Fruit fly (Drosophila melanogaster) whole organism, pupa: ENCODE data around the gene CG13476.

Experiments
- CG10348 ChIP-seq: fragments of 200-800 bp; sonication (Bioruptor generic); IDR thresholded peaks from 2 replicates; pipeline ENCODE4 v1.3.6; 2022; ENCODE audit warnings: missing biosample characterization, missing genetic modification characterization
- CG12605 ChIP-seq: fragments of 200-800 bp; sonication (Bioruptor generic); IDR thresholded peaks from 2 replicates; pipeline ENCODE4 v1.3.6; 2022; ENCODE audit warnings: missing biosample characterization, missing genetic modification characterization
- CG13204 ChIP-seq: fragments of 200-800 bp; sonication (Bioruptor generic); optimal IDR thresholded peaks from 2 replicates; lab custom pipeline; 2018; ENCODE audit warnings: missing biosample characterization, mild to moderate bottlenecking, missing genetic modification characterization, moderate library complexity
- CG14655 ChIP-seq: fragments of 200-800 bp; sonication (Bioruptor generic); optimal IDR thresholded peaks from 3 replicates; lab custom pipeline; 2017; ENCODE audit warnings: mild to moderate bottlenecking, missing biosample characterization, missing genetic modification reagents, missing genetic modification characterization
- CG15710 ChIP-seq: fragments of 200-800 bp; sonication (Bioruptor generic); optimal IDR thresholded peaks from 2 replicates; lab custom pipeline; 2018; ENCODE audit warnings: missing biosample characterization, mild to moderate bottlenecking, missing genetic modification characterization, moderate library complexity
- CG17806 ChIP-seq: fragments of 200-800 bp; sonication (Bioruptor generic); optimal IDR thresholded peaks from 2 replicates; lab custom pipeline; 2018; ENCODE audit warnings: missing biosample characterization, mild to moderate bottlenecking, missing genetic modification characterization, moderate library complexity
- CG32121 ChIP-seq: fragments of 200-800 bp; sonication (Bioruptor generic); IDR thresholded peaks from 2 replicates; pipeline ENCODE4 v1.3.6; 2022; ENCODE audit warnings: missing biosample characterization, missing genetic modification characterization
- CG34367 ChIP-seq: fragments of 200-800 bp; sonication (Bioruptor generic); optimal IDR thresholded peaks from 2 replicates; lab custom pipeline; 2018; ENCODE audit warnings: missing biosample characterization, mild to moderate bottlenecking, missing genetic modification characterization
- CG4496 ChIP-seq: fragments of 200-800 bp; sonication (Bioruptor generic); IDR thresholded peaks from 3 replicates; pipeline ENCODE4 v1.3.6; 2022; ENCODE audit warnings: missing biosample characterization, missing genetic modification characterization
- CG8159 ChIP-seq: fragments of 200-800 bp; sonication (Bioruptor generic); optimal IDR thresholded peaks from 3 replicates; lab custom pipeline; 2018; ENCODE audit warnings: missing biosample characterization, mild to moderate bottlenecking, missing genetic modification characterization, moderate library complexity
- CG8301 ChIP-seq: fragments of 200-800 bp; sonication (Bioruptor generic); optimal IDR thresholded peaks from 2 replicates; lab custom pipeline; 2018; ENCODE audit warnings: missing biosample characterization, mild to moderate bottlenecking, missing genetic modification characterization
- CG9948 ChIP-seq: fragments of 200-800 bp; sonication (Bioruptor generic); optimal IDR thresholded peaks from 2 replicates; lab custom pipeline; 2018; ENCODE audit warnings: missing biosample characterization, mild to moderate bottlenecking, missing genetic modification characterization, moderate library complexity
- D1 ChIP-seq: fragments of 200-800 bp; sonication (Bioruptor generic); optimal IDR thresholded peaks from 2 replicates; lab custom pipeline; 2018; ENCODE audit warnings: missing biosample characterization, mild to moderate bottlenecking, missing genetic modification characterization, moderate library complexity
- EcR ChIP-seq: fragments of 200-800 bp; sonication (Bioruptor generic); optimal IDR thresholded peaks from 3 replicates; lab custom pipeline; 2019; ENCODE audit warnings: missing biosample characterization, missing genetic modification characterization, mild to moderate bottlenecking, moderate library complexity, missing genetic modification reagents
- Ets98B ChIP-seq: fragments of 200-800 bp; sonication (Bioruptor generic); IDR thresholded peaks from 2 replicates; pipeline ENCODE4 v1.3.6; 2022; ENCODE audit warnings: missing biosample characterization, missing genetic modification characterization
- Pif1A ChIP-seq: fragments of 200-800 bp; sonication (Bioruptor generic); optimal IDR thresholded peaks from 3 replicates; lab custom pipeline; 2016; ENCODE audit warnings: missing biosample characterization, missing genetic modification characterization
- Pif1B ChIP-seq: fragments of 200-800 bp; sonication (Bioruptor generic); optimal IDR thresholded peaks from 3 replicates; lab custom pipeline; 2016; ENCODE audit warnings: missing biosample characterization, missing genetic modification characterization
- Snoo ChIP-seq: fragments of 200-800 bp; sonication (Bioruptor generic); optimal IDR thresholded peaks from 3 replicates; lab custom pipeline; 2017; ENCODE audit warnings: missing biosample characterization, mild to moderate bottlenecking, missing genetic modification characterization, inconsistent platforms
- fd96Ca ChIP-seq: fragments of 200-800 bp; sonication (Bioruptor generic); IDR thresholded peaks from 3 replicates; pipeline ENCODE4 v1.3.6; 2022; ENCODE audit warnings: missing biosample characterization, missing genetic modification characterization
- gl ChIP-seq: fragments of 200-800 bp; sonication (Bioruptor generic); optimal IDR thresholded peaks from 2 replicates; lab custom pipeline; 2018; ENCODE audit warnings: missing biosample characterization, mild to moderate bottlenecking, missing genetic modification characterization
- rn ChIP-seq: fragments of 200-800 bp; sonication (Bioruptor generic); IDR thresholded peaks from 2 replicates; pipeline ENCODE4 v1.3.6; 2022; ENCODE audit warnings: missing biosample characterization, missing genetic modification characterization

Gene CG13476

dm6 chr3L:14733417-14733816 is 28.2 kb downstream of the CG13476 start, which contains the start of gene CG13471:
CG13471 (minus strand) TSS chr3L:14733517.
- TF ChIP-seq Pif1B (GFP tag; lab: Kevin White, UChicago) (no peak), Ets98B (GFP tag; lab: Robert Waterston, UW) (no peak), CG9948 (tag; lab: Kevin White, UChicago) (no peak), Snoo (tag; lab: Kevin White, UChicago) (no peak), fd96Ca (GFP tag; lab: Robert Waterston, UW) (no peak), CG8301 (no peak), CG14655 (GFP tag; lab: Kevin White, UChicago) (no peak), CG17806 (no peak), CG4496 (no peak), rn (GFP tag; lab: Robert Waterston, UW) (no peak), Pif1A (no peak), EcR (GFP tag; lab: Kevin White, UChicago) (no peak), CG32121 (GFP tag; lab: Robert Waterston, UW) (no peak), CG8159 (tag; lab: Kevin White, UChicago) (no peak), gl (tag; lab: Kevin White, UChicago) (no peak), CG12605 (GFP tag; lab: Robert Waterston, UW) (no peak), CG13204 (GFP tag; lab: Kevin White, UChicago) (no peak), D1 (tag; lab: Kevin White, UChicago) (no peak), CG15710 (tag; lab: Kevin White, UChicago) (no peak)

- TF ChIP-seq CG9948 (tag; lab: Kevin White, UChicago), result no peak
- no peak for TF ChIP-seq CG12605 (GFP tag; lab: Robert Waterston, UW)
- peak; percentile 62 for TF ChIP-seq EcR (GFP tag; lab: Kevin White, UChicago)
These were observed 37.9 kb downstream of the CG13476 start for dm6 chr3L:14743106-14743692.

dm6 chr3L:14751056-14751671 is 45.9 kb downstream of the CG13476 start:
- TF ChIP-seq CG8301, result no peak
- no peak for TF ChIP-seq CG10348 (GFP tag; lab: Robert Waterston, UW)
- no peak for TF ChIP-seq CG9948 (tag; lab: Kevin White, UChicago)
- no peak for TF ChIP-seq CG12605 (GFP tag; lab: Robert Waterston, UW)
- TF ChIP-seq CG34367 (tag; lab: Kevin White, UChicago), result no peak
- no peak for TF ChIP-seq Pif1A
- TF ChIP-seq CG4496, result no peak
- TF ChIP-seq CG8159 (tag; lab: Kevin White, UChicago), result no peak
- TF ChIP-seq D1 (tag; lab: Kevin White, UChicago), result no peak
- no peak for TF ChIP-seq CG15710 (tag; lab: Kevin White, UChicago)

dm6 chr3L:14752816-14753215 is 47.6 kb downstream of the CG13476 start:
- no peak for TF ChIP-seq EcR (GFP tag; lab: Kevin White, UChicago)
- TF ChIP-seq CG8301, result no peak
- no peak for TF ChIP-seq CG9948 (tag; lab: Kevin White, UChicago)
- TF ChIP-seq CG12605 (GFP tag; lab: Robert Waterston, UW), result no peak
- TF ChIP-seq gl (tag; lab: Kevin White, UChicago), result no peak
- TF ChIP-seq Pif1A, result no peak
- no peak for TF ChIP-seq CG17806
- no peak for TF ChIP-seq CG13204 (GFP tag; lab: Kevin White, UChicago)
- no peak for TF ChIP-seq CG14655 (GFP tag; lab: Kevin White, UChicago)
- TF ChIP-seq Pif1B (GFP tag; lab: Kevin White, UChicago), result no peak
- no peak for TF ChIP-seq CG4496
- no peak for TF ChIP-seq fd96Ca (GFP tag; lab: Robert Waterston, UW)
- no peak for TF ChIP-seq CG8159 (tag; lab: Kevin White, UChicago)

dm6 chr3L:14755046-14755643 is 49.9 kb downstream of the CG13476 start:
- no peak for TF ChIP-seq CG15710 (tag; lab: Kevin White, UChicago)
- no peak for TF ChIP-seq CG10348 (GFP tag; lab: Robert Waterston, UW)
- TF ChIP-seq gl (tag; lab: Kevin White, UChicago), result peak; percentile 67
- TF ChIP-seq CG9948 (tag; lab: Kevin White, UChicago), result no peak
- TF ChIP-seq CG17806, result no peak
- TF ChIP-seq Pif1B (GFP tag; lab: Kevin White, UChicago), result peak; percentile 57
- TF ChIP-seq D1 (tag; lab: Kevin White, UChicago), result no peak
- TF ChIP-seq CG14655 (GFP tag; lab: Kevin White, UChicago), result no peak
- TF ChIP-seq CG34367 (tag; lab: Kevin White, UChicago), result no peak
- TF ChIP-seq CG12605 (GFP tag; lab: Robert Waterston, UW), result peak; percentile 65; the same call in 1 of the 2 replicates
- TF ChIP-seq Snoo (tag; lab: Kevin White, UChicago), result peak; percentile 6
- TF ChIP-seq Pif1A, result peak; percentile 73
- TF ChIP-seq CG32121 (GFP tag; lab: Robert Waterston, UW), result 0 out of 2 replicates have a peak, but pooled peaks have one; percentile 9
- peak; percentile 74; the same call in 1 of the 3 replicates for TF ChIP-seq fd96Ca (GFP tag; lab: Robert Waterston, UW)
- TF ChIP-seq Ets98B (GFP tag; lab: Robert Waterston, UW), result peak; percentile 32; the same call in 1 of the 2 replicates
- TF ChIP-seq CG13204 (GFP tag; lab: Kevin White, UChicago), result peak; percentile 80
- TF ChIP-seq rn (GFP tag; lab: Robert Waterston, UW), result no peak
- TF ChIP-seq EcR (GFP tag; lab: Kevin White, UChicago), result peak; percentile 84
- peak; percentile 40; the same call in 1 of the 3 replicates for TF ChIP-seq CG4496
- no peak for TF ChIP-seq CG8301
- TF ChIP-seq CG8159 (tag; lab: Kevin White, UChicago), result no peak
- TF ChIP-seq, all 21 proteins: peak for 11
